Worm (Caenorhabditis elegans) whole organism, late embryonic: ENCODE data around the gene oac-23.

Experiments used
- ceh-18 ChIP-seq: sonication (generic microtip); optimal IDR thresholded peaks from 2 replicates; lab custom pipeline; 2016; ENCODE audit warnings: missing genetic modification characterization, missing compliant biosample characterization
- ceh-19 ChIP-seq: fragments of 200-800 bp; sonication (Bioruptor generic); optimal IDR thresholded peaks from 2 replicates; lab custom pipeline; 2018; ENCODE audit warnings: mild to moderate bottlenecking, missing genetic modification characterization, missing compliant biosample characterization
- ceh-2 ChIP-seq: sonication (generic microtip); optimal IDR thresholded peaks from 2 replicates; lab custom pipeline; 2016; ENCODE audit warnings: missing genotype, missing genetic modification characterization, missing compliant biosample characterization
- fkh-10 ChIP-seq: fragments of 150-350 bp; optimal IDR thresholded peaks from 2 replicates; lab custom pipeline; 2014; ENCODE audit warnings: missing biosample characterization, missing genetic modification reagents, missing genetic modification characterization
- madf-2 ChIP-seq: sonication (generic microtip); optimal IDR thresholded peaks from 2 replicates; lab custom pipeline; 2017; ENCODE audit warnings: missing genetic modification characterization, missing compliant biosample characterization
- npax-4 ChIP-seq: sonication (generic microtip); optimal IDR thresholded peaks from 2 replicates; lab custom pipeline; 2016; ENCODE audit warnings: missing genetic modification characterization, missing compliant biosample characterization
- sox-4 ChIP-seq: sonication (generic microtip); optimal IDR thresholded peaks from 2 replicates; lab custom pipeline; 2017; ENCODE audit warnings: mild to moderate bottlenecking, missing genetic modification characterization, inconsistent platforms, missing compliant biosample characterization

DNA sequence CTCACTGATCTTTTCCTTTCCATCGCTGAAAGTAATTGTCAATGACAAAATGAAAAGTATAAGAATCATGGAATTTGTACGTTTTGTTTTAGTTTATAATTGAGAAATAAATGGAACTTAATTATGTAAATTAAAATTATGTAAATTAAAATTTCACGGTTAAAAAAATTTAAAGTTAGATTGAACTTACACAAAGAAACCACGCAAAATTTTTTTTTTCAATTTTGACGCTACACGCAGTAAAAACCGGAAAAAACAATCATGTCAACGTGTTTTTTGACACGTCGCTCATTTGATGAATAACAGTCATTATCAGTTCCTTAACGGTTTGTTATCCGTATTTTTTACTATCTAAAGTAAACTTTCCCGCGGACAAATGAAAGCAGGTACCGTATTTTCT is at the start of gene oac-23, which contains the start of gene F37C4.8:
- TF ChIP-seq madf-2 (no peak), ceh-18 (no peak), sox-4 (tag; lab: Kevin White, UChicago) (no peak), fkh-10 (no peak), ceh-19 (GFP tag; lab: Kevin White, UChicago) (no peak), ceh-2 (no peak), npax-4 (tag; lab: Kevin White, UChicago) (no peak)
